Fruit fly (Drosophila melanogaster) whole organism, prepupa: ENCODE data around the gene CG33514.

Source experiments
- Blimp-1 ChIP-seq: fragments of 200-800 bp; sonication (Bioruptor generic); optimal IDR thresholded peaks from 3 replicates; lab custom pipeline; 2017; ENCODE audit warnings: missing biosample characterization, missing genetic modification characterization, mild to moderate bottlenecking, moderate library complexity, missing genetic modification reagents
- CG10631 ChIP-seq: fragments of 200-800 bp; sonication (Bioruptor generic); optimal IDR thresholded peaks from 2 replicates; lab custom pipeline; 2016; ENCODE audit warnings: missing biosample characterization, missing genetic modification characterization
- CG11294 ChIP-seq: fragments of 200-800 bp; sonication (Bioruptor generic); IDR thresholded peaks from 2 replicates; pipeline ENCODE4 v1.3.6; 2022; ENCODE audit warnings: missing biosample characterization, missing genetic modification characterization
- CG11762 ChIP-seq: fragments of 200-800 bp; sonication (Bioruptor generic); optimal IDR thresholded peaks from 3 replicates; lab custom pipeline; 2016; ENCODE audit warnings: missing biosample characterization, missing genetic modification characterization; ENCODE audit not compliant: insufficient read depth
- CG1621 ChIP-seq: fragments of 200-800 bp; sonication (Bioruptor generic); optimal IDR thresholded peaks from 3 replicates; lab custom pipeline; 2018; ENCODE audit warnings: missing biosample characterization, mild to moderate bottlenecking, missing genetic modification characterization
- CG16779 ChIP-seq: fragments of 200-800 bp; sonication (Bioruptor generic); optimal IDR thresholded peaks from 3 replicates; lab custom pipeline; 2017; ENCODE audit warnings: missing biosample characterization, mild to moderate bottlenecking, missing genetic modification characterization
- CG3032 ChIP-seq: fragments of 200-800 bp; optimal IDR thresholded peaks from 2 replicates; lab custom pipeline; 2019; ENCODE audit warnings: missing biosample characterization, mild to moderate bottlenecking, missing genetic modification characterization, moderate library complexity
- CG31627 ChIP-seq: fragments of 200-800 bp; sonication (Bioruptor generic); optimal IDR thresholded peaks from 3 replicates; lab custom pipeline; 2016; ENCODE audit warnings: missing biosample characterization, missing genetic modification characterization
- CG32006 ChIP-seq: fragments of 200-800 bp; sonication (Bioruptor generic); optimal IDR thresholded peaks from 3 replicates; lab custom pipeline; 2017; ENCODE audit warnings: missing biosample characterization, mild to moderate bottlenecking, missing genetic modification characterization
- CG4318 ChIP-seq: fragments of 200-800 bp; sonication (Bioruptor generic); optimal IDR thresholded peaks from 3 replicates; lab custom pipeline; 2017; ENCODE audit warnings: missing biosample characterization, mild to moderate bottlenecking, missing genetic modification characterization
- CG6792 ChIP-seq: fragments of 200-800 bp; sonication (Bioruptor generic); optimal IDR thresholded peaks from 3 replicates; lab custom pipeline; 2016; ENCODE audit warnings: missing biosample characterization, missing genetic modification characterization
- CG6808 ChIP-seq: fragments of 200-800 bp; sonication (Bioruptor generic); optimal IDR thresholded peaks from 3 replicates; lab custom pipeline; 2017; ENCODE audit warnings: missing biosample characterization, missing genetic modification characterization, mild to moderate bottlenecking, moderate library complexity, missing genetic modification reagents
- CG7368 ChIP-seq: fragments of 200-800 bp; sonication (Bioruptor generic); optimal IDR thresholded peaks from 3 replicates; lab custom pipeline; 2016; ENCODE audit warnings: missing biosample characterization, missing genetic modification characterization
- CG8119 ChIP-seq: fragments of 200-800 bp; sonication (Bioruptor generic); IDR thresholded peaks from 3 replicates; pipeline ENCODE4 v1.3.6; 2022; ENCODE audit warnings: missing biosample characterization, missing genetic modification characterization
- CG8319 ChIP-seq: fragments of 200-800 bp; sonication (Bioruptor generic); optimal IDR thresholded peaks from 3 replicates; lab custom pipeline; 2016; ENCODE audit warnings: missing biosample characterization, missing genetic modification characterization
- CG8632 ChIP-seq: fragments of 200-800 bp; sonication (Bioruptor generic); optimal IDR thresholded peaks from 3 replicates; lab custom pipeline; 2016; ENCODE audit warnings: missing biosample characterization, missing genetic modification characterization
- CG9139 ChIP-seq: fragments of 200-800 bp; sonication (Bioruptor generic); optimal IDR thresholded peaks from 3 replicates; lab custom pipeline; 2017; ENCODE audit warnings: missing biosample characterization, mild to moderate bottlenecking, missing genetic modification characterization
- Eip75B ChIP-seq: fragments of 200-800 bp; sonication (Bioruptor generic); optimal IDR thresholded peaks from 3 replicates; lab custom pipeline; 2016; ENCODE audit warnings: missing biosample characterization, missing genetic modification characterization
- Eip93F ChIP-seq: fragments of 200-800 bp; sonication (Bioruptor generic); optimal IDR thresholded peaks from 2 replicates; lab custom pipeline; 2016; ENCODE audit warnings: missing biosample characterization, mild to moderate bottlenecking, missing genetic modification characterization
- Ets21C ChIP-seq: fragments of 200-800 bp; sonication (Bioruptor generic); optimal IDR thresholded peaks from 3 replicates; lab custom pipeline; 2016; ENCODE audit warnings: missing biosample characterization, missing genetic modification characterization
- Ets96B ChIP-seq: fragments of 200-800 bp; optimal IDR thresholded peaks from 2 replicates; lab custom pipeline; 2019; ENCODE audit warnings: missing biosample characterization, mild to moderate bottlenecking, missing genetic modification characterization, moderate library complexity
- Gug ChIP-seq: fragments of 200-800 bp; sonication (Bioruptor generic); IDR thresholded peaks from 2 replicates; pipeline ENCODE4 v1.3.6; 2022; ENCODE audit warnings: missing biosample characterization, missing genetic modification characterization
- Hr38 ChIP-seq: sonication (Bioruptor generic); optimal IDR thresholded peaks from 2 replicates; lab custom pipeline; 2016; ENCODE audit warnings: missing biosample characterization, missing genetic modification characterization
- Hr39 ChIP-seq: fragments of 200-800 bp; sonication (Bioruptor generic); optimal IDR thresholded peaks from 2 replicates; lab custom pipeline; 2016; ENCODE audit warnings: missing biosample characterization, missing genetic modification characterization
- Met ChIP-seq: fragments of 200-800 bp; sonication (Bioruptor generic); optimal IDR thresholded peaks from 3 replicates; lab custom pipeline; 2016; ENCODE audit warnings: missing biosample characterization, missing genetic modification characterization
- OdsH ChIP-seq: fragments of 200-800 bp; sonication (Bioruptor generic); optimal IDR thresholded peaks from 3 replicates; lab custom pipeline; 2016; ENCODE audit warnings: missing biosample characterization, missing genetic modification characterization
- Smox ChIP-seq: fragments of 200-800 bp; sonication (Bioruptor generic); optimal IDR thresholded peaks from 3 replicates; lab custom pipeline; 2016; ENCODE audit warnings: missing biosample characterization, missing genetic modification characterization
- Sox102F ChIP-seq: fragments of 200-800 bp; sonication (Bioruptor generic); optimal IDR thresholded peaks from 2 replicates; lab custom pipeline; 2016; ENCODE audit warnings: missing biosample characterization, mild to moderate bottlenecking, missing genetic modification characterization
- Sox14 ChIP-seq: fragments of 200-800 bp; sonication (Bioruptor generic); optimal IDR thresholded peaks from 3 replicates; lab custom pipeline; 2016; ENCODE audit warnings: missing biosample characterization, missing genetic modification characterization
- acj6 ChIP-seq: fragments of 200-800 bp; sonication (Bioruptor generic); optimal IDR thresholded peaks from 3 replicates; lab custom pipeline; 2016; ENCODE audit warnings: missing biosample characterization, missing genetic modification characterization
- cyc ChIP-seq: fragments of 200-800 bp; sonication (Bioruptor generic); optimal IDR thresholded peaks from 3 replicates; lab custom pipeline; 2016; ENCODE audit warnings: missing biosample characterization, missing genetic modification characterization
- dac ChIP-seq: fragments of 200-800 bp; sonication (Bioruptor generic); optimal IDR thresholded peaks from 2 replicates; lab custom pipeline; 2017; ENCODE audit warnings: missing biosample characterization, mild to moderate bottlenecking, missing genetic modification characterization
- eg ChIP-seq: fragments of 200-800 bp; sonication (Bioruptor generic); IDR thresholded peaks from 3 replicates; pipeline ENCODE4 v1.3.6; 2022; ENCODE audit warnings: missing biosample characterization, missing genetic modification characterization
- esn ChIP-seq: fragments of 200-800 bp; sonication (Bioruptor generic); optimal IDR thresholded peaks from 2 replicates; lab custom pipeline; 2016; ENCODE audit warnings: missing biosample characterization, mild to moderate bottlenecking, missing genetic modification characterization, moderate library complexity
- fd59A ChIP-seq: fragments of 200-800 bp; sonication (Bioruptor generic); optimal IDR thresholded peaks from 2 replicates; lab custom pipeline; 2017; ENCODE audit warnings: missing biosample characterization, mild to moderate bottlenecking, missing genetic modification characterization, missing genetic modification reagents
- fd85E ChIP-seq: fragments of 200-800 bp; sonication (Bioruptor generic); optimal IDR thresholded peaks from 3 replicates; lab custom pipeline; 2016; ENCODE audit warnings: missing biosample characterization, missing genetic modification characterization
- fkh ChIP-seq: fragments of 200-800 bp; sonication (Bioruptor generic); optimal IDR thresholded peaks from 3 replicates; lab custom pipeline; 2017; ENCODE audit warnings: missing biosample characterization, mild to moderate bottlenecking, missing genetic modification characterization, moderate library complexity
- lz ChIP-seq: fragments of 200-800 bp; sonication (Bioruptor generic); optimal IDR thresholded peaks from 3 replicates; lab custom pipeline; 2016; ENCODE audit warnings: missing biosample characterization, missing genetic modification characterization
- net ChIP-seq: fragments of 200-800 bp; sonication (Bioruptor generic); optimal IDR thresholded peaks from 3 replicates; lab custom pipeline; 2016; ENCODE audit warnings: missing biosample characterization, missing genetic modification characterization
- salr ChIP-seq, 2 experiments: fragments of 200-800 bp; sonication (Bioruptor generic); optimal IDR thresholded peaks; 3 replicates each; lab custom pipeline; 2016 to 2018; ENCODE audit warnings: missing biosample characterization in 2 of 2, missing genetic modification characterization in 2 of 2, mild to moderate bottlenecking in 1 of 2
- spab ChIP-seq: fragments of 200-800 bp; sonication (Bioruptor generic); optimal IDR thresholded peaks from 2 replicates; lab custom pipeline; 2017; ENCODE audit warnings: missing biosample characterization, mild to moderate bottlenecking, missing genetic modification characterization, missing genetic modification reagents
- ss ChIP-seq, 2 experiments: fragments of 200-800 bp; sonication (Bioruptor generic); optimal IDR thresholded peaks; 2 replicates in 1 of 2; 3 replicates in 1 of 2; lab custom pipeline; 2017 to 2018; ENCODE audit warnings: mild to moderate bottlenecking in 2 of 2, missing biosample characterization in 2 of 2, missing genetic modification characterization in 2 of 2, moderate library complexity in 1 of 2
- svp ChIP-seq: fragments of 200-800 bp; sonication (Bioruptor generic); peaks from one replicate; lab custom pipeline; 2016; ENCODE audit warnings: missing biosample characterization, missing genetic modification characterization
- topi ChIP-seq: fragments of 200-800 bp; sonication (Bioruptor generic); optimal IDR thresholded peaks from 3 replicates; lab custom pipeline; 2016; ENCODE audit warnings: missing biosample characterization, missing genetic modification characterization

CG33514 gene

dm6 chr3L:4403180-4403769, 38.0 kb downstream of the CG33514 start, which contains the start of gene Syx17 (continued):
- TF ChIP-seq CG9139 (GFP tag; lab: Kevin White, UChicago) (no peak), topi (peak; percentile 41), Ets96B (peak; percentile 36), lz (GFP tag; lab: Kevin White, UChicago) (peak; percentile 50), fd85E (GFP tag; lab: Kevin White, UChicago) (no peak), CG11762 (peak; percentile 12), Eip93F (GFP tag; lab: Kevin White, UChicago) (no peak), ss (GFP tag; optimal IDR thresholded peaks at IDR 0.05; lab: Kevin White, UChicago) (peak in 1 of 2 experiments; percentile 3), Ets21C (GFP tag; lab: Kevin White, UChicago) (peak; percentile 11), CG32006 (peak; percentile 59), CG11294 (GFP tag; lab: Robert Waterston, UW) (peak; percentile 55; the same call in 1 of the 2 replicates)
- TF ChIP-seq, all 60 proteins: peak for 45

- no peak for TF ChIP-seq CG6808 (GFP tag; lab: Kevin White, UChicago)
- no peak for TF ChIP-seq Smox (GFP tag; lab: Kevin White, UChicago)
- no peak for TF ChIP-seq net (GFP tag; lab: Kevin White, UChicago)
- no peak for TF ChIP-seq Hr39 (GFP tag; lab: Kevin White, UChicago)
- no peak for TF ChIP-seq esn (GFP tag; lab: Kevin White, UChicago)
- TF ChIP-seq Ets21C (GFP tag; lab: Kevin White, UChicago) = no peak
- TF ChIP-seq Blimp-1 = no peak
- no peak for TF ChIP-seq CG8632 (GFP tag; lab: Kevin White, UChicago)
- no peak for TF ChIP-seq CG8119 (GFP tag; lab: Robert Waterston, UW)
- no peak for TF ChIP-seq CG11294 (GFP tag; lab: Robert Waterston, UW)
- no peak for TF ChIP-seq eg
- no peak for TF ChIP-seq ss (GFP tag; optimal IDR thresholded peaks at IDR 0.05; lab: Kevin White, UChicago)
These were observed 40.7 kb downstream of the CG33514 start, which contains the start of gene CG15019 for dm6 chr3L:4405922-4406321. Gene CG15019 (minus strand): TSS chr3L:4406059.

- TF ChIP-seq CG8319 = peak; percentile 72
- TF ChIP-seq CG6792 (GFP tag; lab: Kevin White, UChicago) = peak; percentile 91
- peak; percentile 91 for TF ChIP-seq spab
- TF ChIP-seq CG31627 (GFP tag; lab: Kevin White, UChicago) = peak; percentile 75
- TF ChIP-seq topi = peak; percentile 90
- peak; percentile 89 for TF ChIP-seq CG3032 (tag; lab: Kevin White, UChicago)
- TF ChIP-seq Ets96B = peak; percentile 89
- TF ChIP-seq Sox102F (GFP tag; lab: Kevin White, UChicago) = peak; percentile 78
- peak; percentile 72 for TF ChIP-seq fkh (GFP tag; lab: Kevin White, UChicago)
- TF ChIP-seq CG7368 (GFP tag; lab: Kevin White, UChicago) = peak; percentile 64
- TF ChIP-seq CG16779 (tag; lab: Kevin White, UChicago) = peak; percentile 89
- peak; percentile 82 for TF ChIP-seq Smox (GFP tag; lab: Kevin White, UChicago)
- peak; percentile 61 for TF ChIP-seq CG11294 (GFP tag; lab: Robert Waterston, UW)
- peak; percentile 57 for TF ChIP-seq Eip93F (GFP tag; lab: Kevin White, UChicago)
- peak; percentile 52 for TF ChIP-seq Gug (GFP tag; lab: Robert Waterston, UW)
- TF ChIP-seq Sox14 (GFP tag; lab: Kevin White, UChicago) = peak; percentile 88
- peak; percentile 58 for TF ChIP-seq eg
- TF ChIP-seq salr (GFP tag; optimal IDR thresholded peaks at IDR 0.05; lab: Kevin White, UChicago) = peak; percentile 80 to 93
- TF ChIP-seq fd59A = peak; percentile 88
- peak; percentile 89 for TF ChIP-seq CG4318
- TF ChIP-seq svp (GFP tag; lab: Kevin White, UChicago) = peak; percentile 91
- peak; percentile 91 for TF ChIP-seq OdsH
- TF ChIP-seq acj6 (GFP tag; lab: Kevin White, UChicago) = peak; percentile 93
- TF ChIP-seq Hr38 (GFP tag; lab: Kevin White, UChicago) = no peak
- TF ChIP-seq ss (GFP tag; optimal IDR thresholded peaks at IDR 0.05; lab: Kevin White, UChicago) = peak; percentile 66 to 94
- TF ChIP-seq CG9139 (GFP tag; lab: Kevin White, UChicago) = peak; percentile 72
- TF ChIP-seq dac (GFP tag; lab: Kevin White, UChicago) = peak; percentile 72
- TF ChIP-seq CG1621 (tag; lab: Kevin White, UChicago) = peak; percentile 82
- TF ChIP-seq Blimp-1 = peak; percentile 67
- peak; percentile 84 for TF ChIP-seq Met (GFP tag; lab: Kevin White, UChicago)
- peak; percentile 85 for TF ChIP-seq cyc (GFP tag; lab: Kevin White, UChicago)
- peak; percentile 90 for TF ChIP-seq CG6808 (GFP tag; lab: Kevin White, UChicago)
- peak; percentile 63 for TF ChIP-seq fd85E (GFP tag; lab: Kevin White, UChicago)
- peak; percentile 93 for TF ChIP-seq Eip75B (GFP tag; lab: Kevin White, UChicago)
- TF ChIP-seq CG10631 (GFP tag; lab: Kevin White, UChicago) = peak; percentile 87
These were observed 41.5 kb downstream of the CG33514 start, which contains the start of gene TP53INP for dm6 chr3L:4406653-4407257. Gene TP53INP (plus strand): TSS chr3L:4406943.
